Fruit fly (Drosophila melanogaster) whole organism, wandering third instar larva: Measurements from ENCODE around the gene CG18622.

ENCODE experiments used
- Myc ChIP-seq: fragments of >200 bp; optimal IDR thresholded peaks from 2 replicates; lab custom pipeline; 2017
- Vsx2 ChIP-seq: fragments of 200-300, 225-300 bp; sonication (Bioruptor generic); optimal IDR thresholded peaks from 2 replicates; lab custom pipeline; 2018; ENCODE audit warnings: missing biosample characterization, missing genetic modification characterization; ENCODE audit not compliant: partially characterized antibody
- br ChIP-seq: fragments of 200-800 bp; sonication (Bioruptor generic); optimal IDR thresholded peaks from 2 replicates; lab custom pipeline; 2016; ENCODE audit warnings: missing biosample characterization, missing genetic modification characterization
- dl ChIP-seq, 2 experiments: fragments of 175-275, 200-275 bp in 1 of 2; fragments of 200-275 bp in 1 of 2; sonication (Bioruptor generic); optimal IDR thresholded peaks; lab custom pipeline; 2018; ENCODE audit warnings: mild to moderate bottlenecking in 2 of 2, missing biosample characterization in 2 of 2, missing genetic modification characterization in 2 of 2, moderate library complexity in 2 of 2; ENCODE audit not compliant: partially characterized antibody in 2 of 2, insufficient read depth in 1 of 2
- jim ChIP-seq: fragments of 175-275, 200-325 bp; sonication (Bioruptor generic); optimal IDR thresholded peaks from 2 replicates; lab custom pipeline; 2016; ENCODE audit warnings: missing biosample characterization, mild to moderate bottlenecking, missing genetic modification characterization
- pan ChIP-seq: fragments of >200 bp; optimal IDR thresholded peaks from 2 replicates; lab custom pipeline; 2017
- psq ChIP-seq: fragments of 200-800 bp; sonication (Bioruptor generic); optimal IDR thresholded peaks from 3 replicates; lab custom pipeline; 2017; ENCODE audit warnings: missing biosample characterization, mild to moderate bottlenecking, missing genetic modification characterization, moderate library complexity
- rgr ChIP-seq: fragments of 200-800 bp; sonication (Bioruptor generic); optimal IDR thresholded peaks from 3 replicates; lab custom pipeline; 2016; ENCODE audit warnings: missing biosample characterization, mild to moderate bottlenecking, missing genetic modification characterization

- TF ChIP-seq dl (GFP tag; optimal IDR thresholded peaks at IDR 0.05; lab: Kevin White, UChicago; ENCODE audit: insufficient read depth in 1 of 2, partially characterized antibody in 2 of 2) (no peak), pan (no peak), br (GFP tag; lab: Kevin White, UChicago) (no peak), Vsx2 (GFP tag; lab: Kevin White, UChicago) (no peak), rgr (GFP tag; lab: Kevin White, UChicago) (no peak), Myc (lab: Kevin White, UChicago) (no peak), jim (no peak), psq (GFP tag; lab: Kevin White, UChicago) (no peak)
Observed at dm6 chr3R:16983001-16983400, 4.5 kb downstream of the CG18622 start.
